Fruit fly (Drosophila melanogaster): Measurements from ENCODE around the gene Rpt4R.

Gene Rpt4R

DNA sequence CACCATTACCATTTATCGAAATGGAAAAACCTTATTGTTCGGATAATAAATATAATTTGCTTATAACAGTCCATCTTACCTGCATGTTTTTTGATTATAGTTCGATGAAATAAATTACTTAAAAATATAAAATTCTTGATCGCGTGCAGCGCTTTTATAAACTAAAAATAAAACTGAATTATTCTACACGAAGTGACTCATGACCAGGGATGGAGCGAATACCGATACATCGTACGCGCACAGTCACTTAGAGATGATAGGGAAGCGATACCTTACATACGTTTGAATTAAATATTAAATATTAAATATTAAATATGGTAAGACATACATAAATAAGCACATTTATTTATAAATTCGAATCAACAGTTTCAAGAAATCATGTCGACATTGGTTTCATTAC, 51.2 kb downstream of the Rpt4R start, which contains the start of gene viaf (continued):
- TF ChIP-seq cwo (GFP tag; optimal IDR thresholded peaks at IDR 0.05), result no peak
- TF ChIP-seq CG14710 (tag; optimal IDR thresholded peaks at IDR 0.05), result peak; percentile 72
- TF ChIP-seq CG2129 (GFP tag; IDR thresholded peaks at IDR 0.05; ENCODE audit: partially characterized antibody), result peak; percentile 78
- TF ChIP-seq chinmo (GFP tag; IDR thresholded peaks at IDR 0.05; ENCODE audit: partially characterized antibody), result peak; percentile 83; the same call in 2 of the 4 replicates
- peak; percentile 22; the same call in 1 of the 2 replicates for TF ChIP-seq aop (GFP tag; IDR thresholded peaks at IDR 0.05)
- TF ChIP-seq grn (GFP tag; optimal IDR thresholded peaks at IDR 0.05), result no peak
- TF ChIP-seq CG14860 (GFP tag; IDR thresholded peaks at IDR 0.05; ENCODE audit: partially characterized antibody), result peak; percentile 87
- TF ChIP-seq emc (GFP tag; optimal IDR thresholded peaks at IDR 0.05), result no peak
- peak; percentile 63 for TF ChIP-seq nerfin-2 (GFP tag; IDR thresholded peaks at IDR 0.05; ENCODE audit: partially characterized antibody)
- TF ChIP-seq Med (GFP tag), result peak; percentile 83
- TF ChIP-seq slou (GFP tag; optimal IDR thresholded peaks at IDR 0.05), result peak; percentile 27
- peak; percentile 96 for TF ChIP-seq knrl (GFP tag; IDR thresholded peaks at IDR 0.05; ENCODE audit: partially characterized antibody)
- peak; percentile 56 for TF ChIP-seq tin (GFP tag; optimal IDR thresholded peaks at IDR 0.05)
- no peak for TF ChIP-seq Blimp-1 (GFP tag; optimal IDR thresholded peaks at IDR 0.05)
- peak; percentile 81 for TF ChIP-seq MBD-R2 (GFP tag; IDR thresholded peaks at IDR 0.05)
- no peak for TF ChIP-seq CG33213 (GFP tag; optimal IDR thresholded peaks at IDR 0.05)
- TF ChIP-seq Hr3 (GFP tag; optimal IDR thresholded peaks at IDR 0.05), result peak; percentile 64
- TF ChIP-seq NFAT (GFP tag; IDR thresholded peaks at IDR 0.05), result peak; percentile 64
- peak; percentile 61 for TF ChIP-seq lilli (GFP tag; optimal IDR thresholded peaks at IDR 0.05)
- TF ChIP-seq prd (optimal IDR thresholded peaks at IDR 0.05), result no peak
- TF ChIP-seq prd (GFP tag; IDR thresholded peaks at IDR 0.05), result peak; percentile 53
- peak; percentile 67 for TF ChIP-seq CG18764 (GFP tag; optimal IDR thresholded peaks at IDR 0.05)
- peak; percentile 96 for TF ChIP-seq Bgb (GFP tag; IDR thresholded peaks at IDR 0.05; ENCODE audit: partially characterized antibody)
- no peak for TF ChIP-seq Fer1 (GFP tag; optimal IDR thresholded peaks at IDR 0.05)
- peak; percentile 16 for TF ChIP-seq CG9817 (tag; optimal IDR thresholded peaks at IDR 0.05)
- TF ChIP-seq pzg (GFP tag; optimal IDR thresholded peaks at IDR 0.05), result peak; percentile 62
- peak; percentile 55 for TF ChIP-seq CG10366 (GFP tag; IDR thresholded peaks at IDR 0.05)
- TF ChIP-seq CG3847 (GFP tag; IDR thresholded peaks at IDR 0.05), result 0 out of 2 replicates have a peak, but pooled peaks have one; percentile 29
- TF ChIP-seq CG7372 (GFP tag; IDR thresholded peaks at IDR 0.05), result peak; percentile 25; the same call in 1 of the 2 replicates
- peak; percentile 18; the same call in 1 of the 2 replicates for TF ChIP-seq Adf1 (GFP tag; IDR thresholded peaks at IDR 0.05)
- TF ChIP-seq CG11247 (GFP tag; IDR thresholded peaks at IDR 0.05), result peak; percentile 25; the same call in 1 of the 2 replicates
- TF ChIP-seq Hsf (GFP tag; optimal IDR thresholded peaks at IDR 0.05), result peak; percentile 45
- TF ChIP-seq CG3995 (GFP tag; optimal IDR thresholded peaks at IDR 0.05), result peak; percentile 95
- TF ChIP-seq peb (GFP tag; IDR thresholded peaks at IDR 0.05), result no peak
- TF ChIP-seq Dll (GFP tag; IDR thresholded peaks at IDR 0.05; ENCODE audit: partially characterized antibody), result peak; percentile 91
- TF ChIP-seq CG2116 (GFP tag; optimal IDR thresholded peaks at IDR 0.05), result peak; percentile 58
- no peak for TF ChIP-seq bowl (GFP tag; IDR thresholded peaks at IDR 0.05)
- no peak for TF ChIP-seq caup (GFP tag; optimal IDR thresholded peaks at IDR 0.05; ENCODE audit: severe bottlenecking)
- no peak for TF ChIP-seq disco-r (GFP tag; optimal IDR thresholded peaks at IDR 0.05)
- peak; percentile 94 for TF ChIP-seq sna (GFP tag; IDR thresholded peaks at IDR 0.05; ENCODE audit: partially characterized antibody)
- peak; percentile 14 for TF ChIP-seq CG7271 (tag; optimal IDR thresholded peaks at IDR 0.05)
- peak; percentile 16; the same call in 1 of the 3 replicates for TF ChIP-seq B-H1 (GFP tag; IDR thresholded peaks at IDR 0.05)
- TF ChIP-seq CG34422 (GFP tag; IDR thresholded peaks at IDR 0.05), result peak; percentile 52; the same call in 2 of the 3 replicates
- no peak for TF ChIP-seq CG16815 (GFP tag; optimal IDR thresholded peaks at IDR 0.05)
- peak; percentile 77 for TF ChIP-seq sob (GFP tag; IDR thresholded peaks at IDR 0.05)
- TF ChIP-seq CG10565 (GFP tag; optimal IDR thresholded peaks at IDR 0.05), result no peak
- no peak for TF ChIP-seq exex (tag; optimal IDR thresholded peaks at IDR 0.05)
- TF ChIP-seq CG12391 (tag; optimal IDR thresholded peaks at IDR 0.05), result peak; percentile 79
- TF ChIP-seq stwl (tag; optimal IDR thresholded peaks at IDR 0.05), result peak; percentile 78
- peak; percentile 90 for TF ChIP-seq CG16813 (GFP tag; IDR thresholded peaks at IDR 0.05; ENCODE audit: partially characterized antibody)

Measured in whole organism, embryonic.